Worm (Caenorhabditis elegans): Measurements from ENCODE around the gene ssl-1.
A peak's percentile ranks its signal among the peaks of the same experiment; 100 is the strongest.

The ssl-1 gene

DNA sequence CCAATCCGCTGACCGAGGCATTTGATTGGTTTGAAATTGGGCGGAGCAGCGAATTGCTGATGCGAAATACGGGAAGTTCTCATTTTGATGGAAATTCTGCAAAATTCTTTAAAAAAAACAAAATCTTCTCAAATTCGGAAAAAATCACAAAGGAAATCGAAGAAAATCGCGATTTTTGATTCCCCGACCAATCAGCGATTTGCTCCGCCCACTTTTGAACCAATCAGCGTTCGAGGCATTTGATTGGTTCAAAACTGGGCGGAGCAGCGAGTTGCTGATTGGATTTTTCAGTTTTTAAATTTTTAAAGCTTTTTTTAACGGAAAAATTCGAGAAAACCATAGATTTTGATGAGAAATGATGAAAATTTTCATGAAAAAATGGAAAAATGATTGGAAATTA is 25.9 kb downstream of the ssl-1 start (continued):
- no peak for TF ChIP-seq sup-37 (GFP tag; optimal IDR thresholded peaks at IDR 0.05)

ce11 chrIII:12743515-12743914 is 29.1 kb downstream of the ssl-1 start:
- TF ChIP-seq irx-1 (tag; optimal IDR thresholded peaks at IDR 0.05) (no peak), efl-1 (optimal IDR thresholded peaks at IDR 0.05) (no peak), efl-1 (GFP tag; optimal IDR thresholded peaks at IDR 0.05 in 1 of 2) (peak in 1 of 2 experiments; percentile 43)

DNA sequence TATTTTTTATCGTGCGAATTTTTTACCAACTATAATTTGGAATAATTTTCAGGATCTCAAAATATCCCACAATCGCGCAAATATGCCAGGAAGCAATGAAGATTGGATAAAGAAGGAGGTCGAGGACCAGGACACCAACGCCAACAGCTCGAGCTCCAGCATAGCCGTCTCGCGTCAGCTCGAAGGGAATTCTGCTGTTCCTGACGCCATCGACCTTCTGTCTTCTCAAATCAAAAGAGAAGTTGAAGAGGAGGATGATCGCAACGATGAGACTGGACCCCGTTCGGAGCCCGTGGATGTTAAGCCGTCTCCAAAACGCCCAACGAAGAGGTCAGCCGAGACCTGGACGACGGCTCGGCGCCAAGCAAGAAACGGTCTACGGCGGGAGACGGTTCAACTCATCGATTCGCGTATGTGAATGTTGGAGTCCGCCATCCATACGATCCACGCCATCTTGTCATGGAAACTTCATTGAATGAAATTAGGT is 32.0 kb downstream of the ssl-1 start, which contains the start of gene Y111B2A.21:
Gene Y111B2A.21, plus strand, starts transcription at position 51 of the 487 bp plus-strand sequence.
- TF ChIP-seq efl-1 (optimal IDR thresholded peaks at IDR 0.05) (no peak), efl-1 (GFP tag; optimal IDR thresholded peaks at IDR 0.05 in 1 of 2) (peak in 1 of 2 experiments; percentile 80), nhr-11 (tag; optimal IDR thresholded peaks at IDR 0.05) (no peak)

- TF ChIP-seq tlp-1 (tag; optimal IDR thresholded peaks at IDR 0.05) (no peak), hlh-4 (tag; optimal IDR thresholded peaks at IDR 0.05) (no peak), sup-37 (GFP tag; optimal IDR thresholded peaks at IDR 0.05) (no peak), nhr-85 (tag) (peak; percentile 14), nhr-11 (tag; optimal IDR thresholded peaks at IDR 0.05) (no peak)
These were observed 36.5 kb downstream of the ssl-1 start, which contains the start of the genes irld-60 and irld-20 for ce11 chrIII:12750831-12751230. Gene irld-60, minus strand, starts transcription at chrIII:12750931. Gene irld-20, plus strand, starts transcription at chrIII:12751109.

- TF ChIP-seq fkh-8 (tag; optimal IDR thresholded peaks at IDR 0.05) (peak; percentile 0), rnt-1 (tag; optimal IDR thresholded peaks at IDR 0.05) (no peak), nhr-47 (tag; optimal IDR thresholded peaks at IDR 0.05) (no peak), efl-1 (optimal IDR thresholded peaks at IDR 0.05) (no peak), efl-1 (GFP tag; optimal IDR thresholded peaks at IDR 0.05 in 1 of 2) (no peak)
These were observed 40.7 kb downstream of the ssl-1 start, which contains the start of gene srw-10 for ce11 chrIII:12755048-12755447. Gene srw-10, plus strand, starts transcription at chrIII:12755348.

ce11 chrIII:12757367-12757766 is 43.0 kb downstream of the ssl-1 start, which contains the start of gene srw-9:
Gene srw-9, plus strand, starts transcription at chrIII:12757667.
- TF ChIP-seq unc-98 (GFP tag; IDR thresholded peaks at IDR 0.05) (no peak), jun-1 (tag; optimal IDR thresholded peaks at IDR 0.05) (no peak), sox-4 (tag; optimal IDR thresholded peaks at IDR 0.05) (no peak), nhr-20 (tag; optimal IDR thresholded peaks at IDR 0.05) (no peak), dpl-1 (GFP tag; optimal IDR thresholded peaks at IDR 0.05) (no peak)

- TF ChIP-seq elt-2 (tag; optimal IDR thresholded peaks at IDR 0.05) = no peak
- TF ChIP-seq snu-23 (GFP tag; optimal IDR thresholded peaks at IDR 0.05) = no peak
- no peak for TF ChIP-seq zip-4 (GFP tag; optimal IDR thresholded peaks at IDR 0.05)
- TF ChIP-seq tbx-2 (tag; optimal IDR thresholded peaks at IDR 0.05) = no peak
- TF ChIP-seq lin-35 (GFP tag; optimal IDR thresholded peaks at IDR 0.05) = no peak
- no peak for TF ChIP-seq aly-2 (tag; optimal IDR thresholded peaks at IDR 0.05)
- TF ChIP-seq Y116A8C.19 (tag; optimal IDR thresholded peaks at IDR 0.05; ENCODE audit: borderline replicate concordance) = no peak
- no peak for TF ChIP-seq ama-1 (optimal IDR thresholded peaks at IDR 0.05)
- no peak for TF ChIP-seq nhr-85 (tag)
- no peak for TF ChIP-seq efl-1 (optimal IDR thresholded peaks at IDR 0.05)
- no peak for TF ChIP-seq efl-1 (GFP tag; optimal IDR thresholded peaks at IDR 0.05 in 1 of 2)
- TF ChIP-seq sup-37 (GFP tag; optimal IDR thresholded peaks at IDR 0.05) = no peak
- TF ChIP-seq mep-1 (tag; optimal IDR thresholded peaks at IDR 0.05) = no peak
- TF ChIP-seq fos-1 (tag; optimal IDR thresholded peaks at IDR 0.05) = no peak
- no peak for TF ChIP-seq ceh-8 (GFP tag; optimal IDR thresholded peaks at IDR 0.05)
- TF ChIP-seq hlh-17 (GFP tag; optimal IDR thresholded peaks at IDR 0.05; ENCODE audit: borderline replicate concordance) = no peak
- no peak for TF ChIP-seq nhr-20 (tag; optimal IDR thresholded peaks at IDR 0.05)
- TF ChIP-seq ces-1 (GFP tag; optimal IDR thresholded peaks at IDR 0.05) = no peak
- no peak for TF ChIP-seq pqm-1 (tag; optimal IDR thresholded peaks at IDR 0.05)
- TF ChIP-seq sptf-1 (tag; optimal IDR thresholded peaks at IDR 0.05) = no peak
- TF ChIP-seq lsy-2 (tag; optimal IDR thresholded peaks at IDR 0.05) = no peak
These were observed 49.9 kb downstream of the ssl-1 start, which contains the start of the genes irld-19 and irld-61 for ce11 chrIII:12764241-12764640. Gene irld-19, minus strand, starts transcription at chrIII:12764341. Gene irld-61, plus strand, starts transcription at chrIII:12764553.
